Worm (Caenorhabditis elegans) whole organism, L2 larva: ENCODE data around the gene str-10.

ENCODE experiments used
- C34F6.9 ChIP-seq: fragments of 150-350 bp; optimal IDR thresholded peaks from 2 replicates; lab custom pipeline; 2014; ENCODE audit warnings: missing biosample characterization, missing genetic modification characterization
- R02D3.7 ChIP-seq: fragments of 150-350 bp; optimal IDR thresholded peaks from 2 replicates; lab custom pipeline; 2014; ENCODE audit warnings: missing biosample characterization, missing genetic modification characterization
- Y55F3AM.14 ChIP-seq: fragments of 200-800 bp; sonication (Bioruptor generic); optimal IDR thresholded peaks from 2 replicates; lab custom pipeline; 2018; ENCODE audit warnings: mild to moderate bottlenecking, missing genetic modification characterization, missing compliant biosample characterization
- ZK546.5 ChIP-seq: sonication (generic microtip); optimal IDR thresholded peaks from 2 replicates; lab custom pipeline; 2017; ENCODE audit warnings: missing biosample characterization, missing genetic modification characterization
- alr-1 ChIP-seq: fragments of 150-350 bp; optimal IDR thresholded peaks from 2 replicates; lab custom pipeline; 2014; ENCODE audit warnings: missing biosample characterization, missing genetic modification characterization
- aly-2 ChIP-seq: fragments of 150-350 bp; optimal IDR thresholded peaks from 2 replicates; lab custom pipeline; 2014; ENCODE audit warnings: missing biosample characterization, missing genetic modification characterization
- ama-1 ChIP-seq: fragments of 150-350 bp; optimal IDR thresholded peaks from 2 replicates; lab custom pipeline; 2018; ENCODE audit warnings: inconsistent platforms
- blmp-1 ChIP-seq: sonication (generic microtip); optimal IDR thresholded peaks from 2 replicates; lab custom pipeline; 2017; ENCODE audit warnings: missing genetic modification characterization, mild to moderate bottlenecking, missing compliant biosample characterization, antibody characterized with exemption, moderate library complexity; ENCODE audit not compliant: insufficient read depth
- ceh-16 ChIP-seq: fragments of 150-350 bp; optimal IDR thresholded peaks from 2 replicates; lab custom pipeline; 2014; ENCODE audit warnings: missing biosample characterization, missing genetic modification characterization
- ceh-82 ChIP-seq: fragments of 150-350 bp; optimal IDR thresholded peaks from 2 replicates; lab custom pipeline; 2014; ENCODE audit warnings: missing biosample characterization, missing genetic modification characterization
- crh-2 ChIP-seq: sonication (generic microtip); optimal IDR thresholded peaks from 2 replicates; lab custom pipeline; 2017; ENCODE audit warnings: missing biosample characterization, missing genetic modification characterization
- dmd-4 ChIP-seq: sonication (generic microtip); optimal IDR thresholded peaks from 2 replicates; lab custom pipeline; 2017; ENCODE audit warnings: missing biosample characterization, missing genetic modification characterization
- egl-27 ChIP-seq: sonication (generic microtip); optimal IDR thresholded peaks from 3 replicates; lab custom pipeline; 2017; ENCODE audit warnings: missing biosample characterization, missing genetic modification reagents, missing genetic modification characterization
- elt-1 ChIP-seq: fragments of 150-350 bp; optimal IDR thresholded peaks from 2 replicates; lab custom pipeline; 2014; ENCODE audit warnings: missing biosample characterization, missing genetic modification characterization
- elt-3 ChIP-seq: sonication (generic microtip); optimal IDR thresholded peaks from 2 replicates; lab custom pipeline; 2017; ENCODE audit warnings: missing biosample characterization, missing genetic modification characterization
- fos-1 ChIP-seq: fragments of 150-350 bp; optimal IDR thresholded peaks from 2 replicates; lab custom pipeline; 2014; ENCODE audit warnings: missing biosample characterization, missing genetic modification characterization
- lin-11 ChIP-seq: fragments of 150-350 bp; sonication (generic microtip); optimal IDR thresholded peaks from 2 replicates; lab custom pipeline; 2014; ENCODE audit warnings: missing biosample characterization, missing genetic modification characterization, inconsistent platforms, mixed read lengths
- lin-13 ChIP-seq: fragments of 150-350 bp; optimal IDR thresholded peaks from 2 replicates; lab custom pipeline; 2014; ENCODE audit warnings: missing biosample characterization, missing genetic modification reagents, missing genetic modification characterization
- lsy-2 ChIP-seq, 2 experiments: fragments of 150-350 bp in 1 of 2; sonication (generic microtip) in 1 of 2; optimal IDR thresholded peaks; 2 replicates each; lab custom pipeline; 2014 to 2017; ENCODE audit warnings: missing biosample characterization in 2 of 2, missing genetic modification characterization in 2 of 2
- mab-5 ChIP-seq: fragments of 150-350 bp; optimal IDR thresholded peaks from 2 replicates; lab custom pipeline; 2014; ENCODE audit warnings: missing biosample characterization, missing genetic modification characterization
- mbf-1 ChIP-seq: sonication (generic microtip); optimal IDR thresholded peaks from 2 replicates; lab custom pipeline; 2017; ENCODE audit warnings: missing biosample characterization, missing genetic modification characterization
- mdl-1 ChIP-seq, 2 experiments: fragments of 150-350 bp in 1 of 2; sonication (generic microtip) in 1 of 2; optimal IDR thresholded peaks; 2 replicates each; lab custom pipeline; 2017; ENCODE audit warnings: missing biosample characterization in 2 of 2, missing genetic modification characterization in 2 of 2
- nhr-10 ChIP-seq: sonication (generic microtip); optimal IDR thresholded peaks from 2 replicates; lab custom pipeline; 2017; ENCODE audit warnings: missing biosample characterization, missing genetic modification characterization
- nhr-11 ChIP-seq: fragments of 150-350 bp; optimal IDR thresholded peaks from 2 replicates; lab custom pipeline; 2014; ENCODE audit warnings: missing biosample characterization, missing genetic modification characterization
- nhr-12 ChIP-seq: fragments of 150-350 bp; optimal IDR thresholded peaks from 2 replicates; lab custom pipeline; 2014; ENCODE audit warnings: missing biosample characterization, missing genetic modification characterization
- nhr-129 ChIP-seq: fragments of 150-350 bp; optimal IDR thresholded peaks from 2 replicates; lab custom pipeline; 2014; ENCODE audit warnings: missing biosample characterization, missing genetic modification characterization
- nhr-21 ChIP-seq: fragments of 150-350 bp; optimal IDR thresholded peaks from 2 replicates; lab custom pipeline; 2014; ENCODE audit warnings: missing biosample characterization, missing genetic modification characterization
- nhr-23 ChIP-seq: fragments of 150-350 bp; optimal IDR thresholded peaks from 2 replicates; lab custom pipeline; 2014; ENCODE audit warnings: missing biosample characterization, missing genetic modification reagents, missing genetic modification characterization
- nhr-237 ChIP-seq: fragments of 150-350 bp; optimal IDR thresholded peaks from 2 replicates; lab custom pipeline; 2014; ENCODE audit warnings: missing biosample characterization, missing genetic modification characterization
- nhr-6 ChIP-seq: fragments of 150-350 bp; optimal IDR thresholded peaks from 2 replicates; lab custom pipeline; 2014; ENCODE audit warnings: missing biosample characterization, missing genetic modification characterization
- nhr-77 ChIP-seq: fragments of 150-350 bp; optimal IDR thresholded peaks from 2 replicates; lab custom pipeline; 2014; ENCODE audit warnings: missing biosample characterization, missing genetic modification characterization
- peb-1 ChIP-seq: fragments of 150-350 bp; optimal IDR thresholded peaks from 2 replicates; lab custom pipeline; 2014; ENCODE audit warnings: missing biosample characterization, missing genetic modification characterization
- sem-4 ChIP-seq: fragments of 150-350 bp; optimal IDR thresholded peaks from 2 replicates; lab custom pipeline; 2014; ENCODE audit warnings: missing biosample characterization, missing genetic modification reagents, missing genetic modification characterization
- skn-1 ChIP-seq: sonication (generic microtip); optimal IDR thresholded peaks from 2 replicates; lab custom pipeline; 2017; ENCODE audit warnings: missing biosample characterization, missing genetic modification characterization
- sma-3 ChIP-seq: sonication (generic microtip); optimal IDR thresholded peaks from 2 replicates; lab custom pipeline; 2016; ENCODE audit warnings: missing genetic modification reagents, missing genetic modification characterization, missing compliant biosample characterization
- sma-9 ChIP-seq, 2 experiments: fragments of 150-350 bp in 1 of 2; sonication (generic microtip) in 1 of 2; optimal IDR thresholded peaks; 2 replicates each; lab custom pipeline; 2014 to 2016; ENCODE audit warnings: missing genetic modification characterization in 2 of 2, mild to moderate bottlenecking in 1 of 2, missing biosample characterization in 1 of 2, missing compliant biosample characterization in 1 of 2, missing genetic modification reagents in 1 of 2, moderate library complexity in 1 of 2
- snpc-4 ChIP-seq: fragments of 150-350 bp; optimal IDR thresholded peaks from 2 replicates; lab custom pipeline; 2014; ENCODE audit warnings: missing biosample characterization, missing genetic modification characterization
- unc-39 ChIP-seq: fragments of 150-350 bp; optimal IDR thresholded peaks from 2 replicates; lab custom pipeline; 2014; ENCODE audit warnings: missing biosample characterization, missing genetic modification characterization
- unc-55 ChIP-seq: fragments of 150-350 bp; sonication (generic microtip); optimal IDR thresholded peaks from 3 replicates; lab custom pipeline; 2014; ENCODE audit warnings: missing biosample characterization, missing genetic modification reagents, missing genetic modification characterization
- unc-62 ChIP-seq: fragments of 150-350 bp; optimal IDR thresholded peaks from 2 replicates; lab custom pipeline; 2014; ENCODE audit warnings: missing biosample characterization, missing genetic modification reagents, missing genetic modification characterization
- zag-1 ChIP-seq: fragments of 150-350 bp; optimal IDR thresholded peaks from 2 replicates; lab custom pipeline; 2014; ENCODE audit warnings: missing biosample characterization, missing genetic modification characterization
- ztf-1 ChIP-seq: fragments of 200-800 bp; sonication (Bioruptor generic); conservative IDR thresholded peaks from 2 replicates; pipeline ENCODE4 v1.3.6; 2022; ENCODE audit warnings: missing genetic modification characterization, missing compliant biosample characterization
- ztf-11 ChIP-seq: sonication (generic microtip); optimal IDR thresholded peaks from 2 replicates; lab custom pipeline; 2017; ENCODE audit warnings: missing biosample characterization, missing genetic modification characterization
- ztf-4 ChIP-seq: fragments of 150-350 bp; optimal IDR thresholded peaks from 2 replicates; lab custom pipeline; 2014; ENCODE audit warnings: missing biosample characterization, missing genetic modification characterization

Gene str-10

ce11 chrX:13082326-13082725, at the start of gene str-10:
str-10 (plus strand) TSS chrX:13082626.
- TF ChIP-seq nhr-23 (no peak), peb-1 (tag; lab: Kevin White, UChicago) (no peak)

ce11 chrX:13033850-13034249, 48.6 kb upstream of the str-10 start:
- no peak for TF ChIP-seq ztf-1 (GFP tag; lab: Robert Waterston, UW)
- no peak for TF ChIP-seq ZK546.5 (tag; lab: Kevin White, UChicago)
- no peak for TF ChIP-seq lin-13 (GFP tag; lab: Kevin White, UChicago)
- no peak for TF ChIP-seq peb-1 (tag; lab: Kevin White, UChicago)
- TF ChIP-seq unc-39 (tag; lab: Kevin White, UChicago), result no peak
- no peak for TF ChIP-seq nhr-6 (tag; lab: Kevin White, UChicago)
- TF ChIP-seq elt-3 (tag; lab: Kevin White, UChicago), result no peak
- no peak for TF ChIP-seq ceh-16 (tag; lab: Kevin White, UChicago)
- no peak for TF ChIP-seq unc-55 (GFP tag; lab: Kevin White, UChicago)
- no peak for TF ChIP-seq Y55F3AM.14 (GFP tag; lab: Kevin White, UChicago)
- TF ChIP-seq skn-1, result no peak
- TF ChIP-seq ztf-11, result no peak
- TF ChIP-seq ztf-4 (tag; lab: Kevin White, UChicago), result no peak
- no peak for TF ChIP-seq snpc-4 (tag; lab: Kevin White, UChicago)

ce11 chrX:13034333-13034732, 48.1 kb upstream of the str-10 start:
- TF ChIP-seq dmd-4 (tag; lab: Kevin White, UChicago), result no peak
- TF ChIP-seq nhr-10, result no peak
- TF ChIP-seq mdl-1 (tag; optimal IDR thresholded peaks at IDR 0.05; lab: Kevin White, UChicago), result no peak
- TF ChIP-seq ztf-1 (GFP tag; lab: Robert Waterston, UW), result no peak
- TF ChIP-seq lin-13 (GFP tag; lab: Kevin White, UChicago), result no peak
- TF ChIP-seq sma-3 (GFP tag; lab: Kevin White, UChicago), result no peak
- TF ChIP-seq nhr-77, result no peak
- TF ChIP-seq unc-39 (tag; lab: Kevin White, UChicago), result no peak
- TF ChIP-seq mbf-1 (tag; lab: Kevin White, UChicago), result no peak
- no peak for TF ChIP-seq ceh-82 (tag; lab: Kevin White, UChicago)
- TF ChIP-seq snpc-4 (tag; lab: Kevin White, UChicago), result no peak
- no peak for TF ChIP-seq skn-1
- no peak for TF ChIP-seq unc-55 (GFP tag; lab: Kevin White, UChicago)
- TF ChIP-seq blmp-1 (tag; lab: Kevin White, UChicago), result no peak
- TF ChIP-seq sma-9 (GFP tag; optimal IDR thresholded peaks at IDR 0.05; lab: Kevin White, UChicago), result no peak
- TF ChIP-seq sma-9 (tag; optimal IDR thresholded peaks at IDR 0.05; lab: Kevin White, UChicago), result no peak
- TF ChIP-seq lsy-2 (tag; optimal IDR thresholded peaks at IDR 0.05; lab: Kevin White, UChicago), result no peak
- TF ChIP-seq nhr-237, result no peak
- TF ChIP-seq Y55F3AM.14 (GFP tag; lab: Kevin White, UChicago), result no peak
- no peak for TF ChIP-seq alr-1 (tag; lab: Kevin White, UChicago)

ce11 chrX:13038791-13039190, 43.6 kb upstream of the str-10 start:
- no peak for TF ChIP-seq R02D3.7 (tag; lab: Kevin White, UChicago)
- TF ChIP-seq ceh-82 (tag; lab: Kevin White, UChicago), result no peak
- TF ChIP-seq unc-62 (GFP tag; lab: Kevin White, UChicago), result no peak
- no peak for TF ChIP-seq nhr-237
- TF ChIP-seq ZK546.5 (tag; lab: Kevin White, UChicago), result no peak
- no peak for TF ChIP-seq unc-39 (tag; lab: Kevin White, UChicago)
- peak; percentile 29 for TF ChIP-seq egl-27 (tag; lab: Kevin White, UChicago)
- no peak for TF ChIP-seq Y55F3AM.14 (GFP tag; lab: Kevin White, UChicago)
- TF ChIP-seq sma-9 (GFP tag; optimal IDR thresholded peaks at IDR 0.05; lab: Kevin White, UChicago), result peak; percentile 21
- TF ChIP-seq sma-9 (tag; optimal IDR thresholded peaks at IDR 0.05; lab: Kevin White, UChicago), result no peak
- TF ChIP-seq aly-2 (tag; lab: Kevin White, UChicago), result no peak
- TF ChIP-seq mab-5 (tag; lab: Kevin White, UChicago), result no peak
- TF ChIP-seq nhr-6 (tag; lab: Kevin White, UChicago), result no peak
- TF ChIP-seq elt-1 (tag; lab: Kevin White, UChicago), result no peak
- TF ChIP-seq ztf-11, result no peak
- TF ChIP-seq nhr-21, result peak; percentile 30
- no peak for TF ChIP-seq nhr-23
- TF ChIP-seq ama-1 (lab: Kevin White, UChicago), result no peak
- TF ChIP-seq lsy-2 (tag; optimal IDR thresholded peaks at IDR 0.05; lab: Kevin White, UChicago), result peak in 1 of 2 experiments; percentile 17
- TF ChIP-seq ceh-16 (tag; lab: Kevin White, UChicago), result no peak
- TF ChIP-seq nhr-10, result no peak
- TF ChIP-seq nhr-12, result no peak
- peak; percentile 1 for TF ChIP-seq C34F6.9
- no peak for TF ChIP-seq mbf-1 (tag; lab: Kevin White, UChicago)
- no peak for TF ChIP-seq zag-1 (tag; lab: Kevin White, UChicago)
- TF ChIP-seq fos-1 (tag; lab: Kevin White, UChicago), result peak; percentile 31
- TF ChIP-seq nhr-77, result no peak
- no peak for TF ChIP-seq mdl-1 (tag; optimal IDR thresholded peaks at IDR 0.05; lab: Kevin White, UChicago)
- TF ChIP-seq lin-11 (tag; lab: Kevin White, UChicago), result no peak
- TF ChIP-seq ztf-1 (GFP tag; lab: Robert Waterston, UW), result no peak
- TF ChIP-seq nhr-129 (tag; lab: Kevin White, UChicago), result peak; percentile 29
- TF ChIP-seq sem-4 (tag; lab: Kevin White, UChicago), result no peak
- TF ChIP-seq sma-3 (GFP tag; lab: Kevin White, UChicago), result peak; percentile 47
- no peak for TF ChIP-seq peb-1 (tag; lab: Kevin White, UChicago)
- TF ChIP-seq nhr-11 (tag; lab: Kevin White, UChicago), result no peak
- TF ChIP-seq crh-2 (tag; lab: Kevin White, UChicago), result no peak
- TF ChIP-seq elt-3 (tag; lab: Kevin White, UChicago), result no peak
- TF ChIP-seq lin-13 (GFP tag; lab: Kevin White, UChicago), result no peak
